In genomic region chrX:1478276-1479122, dm6 we compare ENCODE assay signal across 1 fruit fly cellular context.
TF ChIP-seq lines count a peak whose summit lies in the region.

TSS of gene rush (plus strand) at chrX:1478552.

TF ChIP-seq in whole organism, embryonic, 481 proteins besides CTCF, POLR2A, EP300 and RAD21 (continued from another document and continues in another):
- TF ChIP-seq dysf (GFP tag; IDR thresholded peaks at IDR 0.05; lab: Robert Waterston, UW) (0 out of 3 replicates have a peak, but pooled peaks have one; percentile 18), sim (GFP tag; IDR thresholded peaks at IDR 0.05; lab: Robert Waterston, UW) (no peak), ranshi (GFP tag; IDR thresholded peaks at IDR 0.05; lab: Robert Waterston, UW) (0 out of 2 replicates have a peak, but pooled peaks have one; percentile 24), B-H2 (GFP tag; optimal IDR thresholded peaks at IDR 0.05; lab: Kevin White, UChicago) (peak; percentile 2), CG33557 (GFP tag; optimal IDR thresholded peaks at IDR 0.05; lab: Kevin White, UChicago) (no peak), jing (GFP tag; optimal IDR thresholded peaks at IDR 0.05; lab: Kevin White, UChicago) (no peak), kah (GFP tag; optimal IDR thresholded peaks at IDR 0.05; lab: Kevin White, UChicago) (no peak), zfh2 (GFP tag; optimal IDR thresholded peaks at IDR 0.05; lab: Kevin White, UChicago) (peak; percentile 63), CG7928 (GFP tag; optimal IDR thresholded peaks at IDR 0.05; lab: Kevin White, UChicago) (no peak), insv (GFP tag; optimal IDR thresholded peaks at IDR 0.05; lab: Kevin White, UChicago) (no peak), CG17568 (GFP tag; optimal IDR thresholded peaks at IDR 0.05; lab: Kevin White, UChicago) (no peak), crc (GFP tag; optimal IDR thresholded peaks at IDR 0.05; lab: Kevin White, UChicago) (no peak), CG8388 (GFP tag; optimal IDR thresholded peaks at IDR 0.05; lab: Kevin White, UChicago) (no peak), crp (GFP tag; optimal IDR thresholded peaks at IDR 0.05; lab: Kevin White, UChicago) (no peak), CG10462 (GFP tag; optimal IDR thresholded peaks at IDR 0.05; lab: Kevin White, UChicago) (no peak), HLH54F (GFP tag; optimal IDR thresholded peaks at IDR 0.05; lab: Kevin White, UChicago) (peak; percentile 24), tx (GFP tag; optimal IDR thresholded peaks at IDR 0.05; lab: Kevin White, UChicago) (no peak), CG10147 (GFP tag; optimal IDR thresholded peaks at IDR 0.05; lab: Kevin White, UChicago) (no peak), Antp (GFP tag; optimal IDR thresholded peaks at IDR 0.05; lab: Kevin White, UChicago) (peak; percentile 40), CG7271 (tag; optimal IDR thresholded peaks at IDR 0.05; lab: Kevin White, UChicago) (no peak), Nf-YB (GFP tag; optimal IDR thresholded peaks at IDR 0.05; lab: Kevin White, UChicago) (no peak), CG10959 (GFP tag; IDR thresholded peaks at IDR 0.05; lab: Robert Waterston, UW) (no peak), HmgZ (tag; optimal IDR thresholded peaks at IDR 0.05; lab: Kevin White, UChicago) (peak; percentile 26), CG18262 (tag; optimal IDR thresholded peaks at IDR 0.05; lab: Kevin White, UChicago) (no peak), NK7.1 (GFP tag; optimal IDR thresholded peaks at IDR 0.05; lab: Kevin White, UChicago) (no peak), CG4404 (GFP tag; IDR thresholded peaks at IDR 0.05; lab: Robert Waterston, UW) (no peak; the same call in 1 of the 2 replicates), klu (GFP tag; IDR thresholded peaks at IDR 0.05; lab: Robert Waterston, UW) (no peak), Ravus (GFP tag; IDR thresholded peaks at IDR 0.05; lab: Robert Waterston, UW) (no peak), cg (GFP tag; optimal IDR thresholded peaks at IDR 0.05; lab: Kevin White, UChicago) (peak; percentile 88), luna (GFP tag; optimal IDR thresholded peaks at IDR 0.05; lab: Kevin White, UChicago) (no peak), CG43689 (GFP tag; IDR thresholded peaks at IDR 0.05; lab: Robert Waterston, UW) (no peak), chinmo (GFP tag; IDR thresholded peaks at IDR 0.05; lab: Robert Waterston, UW; ENCODE audit: partially characterized antibody) (no peak), Mrtf (GFP tag; IDR thresholded peaks at IDR 0.05; lab: Robert Waterston, UW) (no peak), CHES-1-like (GFP tag; optimal IDR thresholded peaks at IDR 0.05; lab: Kevin White, UChicago) (no peak), CG17802 (tag; optimal IDR thresholded peaks at IDR 0.05; lab: Kevin White, UChicago) (no peak), CG10654 (GFP tag; optimal IDR thresholded peaks at IDR 0.05; lab: Kevin White, UChicago) (no peak), chn (GFP tag; optimal IDR thresholded peaks at IDR 0.05; lab: Kevin White, UChicago) (no peak), CG17361 (GFP tag; IDR thresholded peaks at IDR 0.05; lab: Robert Waterston, UW) (0 out of 3 replicates have a peak, but pooled peaks have one; percentile 24), CG17328 (GFP tag; IDR thresholded peaks at IDR 0.05; lab: Robert Waterston, UW) (no peak), exex (tag; optimal IDR thresholded peaks at IDR 0.05; lab: Kevin White, UChicago) (no peak), CG3838 (GFP tag; optimal IDR thresholded peaks at IDR 0.05; lab: Kevin White, UChicago) (no peak), Hey (tag; optimal IDR thresholded peaks at IDR 0.05; lab: Kevin White, UChicago) (no peak), wek (GFP tag; optimal IDR thresholded peaks at IDR 0.05; lab: Kevin White, UChicago) (no peak), ab (GFP tag; optimal IDR thresholded peaks at IDR 0.05; lab: Kevin White, UChicago) (no peak), sisA (GFP tag; IDR thresholded peaks at IDR 0.05; lab: Robert Waterston, UW) (peak; percentile 14; the same call in 1 of the 2 replicates), trem (tag; optimal IDR thresholded peaks at IDR 0.05; lab: Kevin White, UChicago) (peak; percentile 5), pum (GFP tag; optimal IDR thresholded peaks at IDR 0.05; lab: Kevin White, UChicago) (peak; percentile 11), Med (GFP tag; lab: Kevin White, UChicago) (peak; percentile 92), CG10543 (GFP tag; optimal IDR thresholded peaks at IDR 0.05; lab: Kevin White, UChicago) (peak; percentile 26), en (GFP tag; optimal IDR thresholded peaks at IDR 0.05; lab: Kevin White, UChicago) (no peak), CG4282 (GFP tag; optimal IDR thresholded peaks at IDR 0.05; lab: Kevin White, UChicago) (no peak), CG12391 (tag; optimal IDR thresholded peaks at IDR 0.05; lab: Kevin White, UChicago) (peak; percentile 21), az2 (GFP tag; optimal IDR thresholded peaks at IDR 0.05; lab: Kevin White, UChicago) (no peak), Nf-YA (GFP tag; IDR thresholded peaks at IDR 0.05; lab: Robert Waterston, UW) (no peak), NC2α (GFP tag; optimal IDR thresholded peaks at IDR 0.05; lab: Kevin White, UChicago) (no peak), zf30C (GFP tag; optimal IDR thresholded peaks at IDR 0.05; lab: Kevin White, UChicago) (peak; percentile 95), CG6654 (GFP tag; optimal IDR thresholded peaks at IDR 0.05; lab: Kevin White, UChicago) (no peak), CG12942 (GFP tag; optimal IDR thresholded peaks at IDR 0.05; lab: Kevin White, UChicago) (peak; percentile 12), CG2712 (tag; optimal IDR thresholded peaks at IDR 0.05; lab: Kevin White, UChicago) (peak; percentile 9), BEAF-32 (GFP tag; optimal IDR thresholded peaks at IDR 0.05; lab: Kevin White, UChicago) (peak; percentile 53), bowl (GFP tag; IDR thresholded peaks at IDR 0.05; lab: Robert Waterston, UW) (no peak), fd96Cb (tag; optimal IDR thresholded peaks at IDR 0.05; lab: Kevin White, UChicago) (no peak), mirr (GFP tag; optimal IDR thresholded peaks at IDR 0.05; lab: Kevin White, UChicago) (no peak), CG14014 (GFP tag; IDR thresholded peaks at IDR 0.05; lab: Robert Waterston, UW) (peak; percentile 13; the same call in 1 of the 2 replicates), Hr78 (GFP tag; optimal IDR thresholded peaks at IDR 0.05; lab: Kevin White, UChicago) (no peak), unc-4 (GFP tag; IDR thresholded peaks at IDR 0.05; lab: Robert Waterston, UW; ENCODE audit: partially characterized antibody) (no peak), dm (GFP tag; optimal IDR thresholded peaks at IDR 0.05; lab: Kevin White, UChicago) (no peak), HHEX (GFP tag; optimal IDR thresholded peaks at IDR 0.05; lab: Kevin White, UChicago) (peak; percentile 22), CG14710 (tag; optimal IDR thresholded peaks at IDR 0.05; lab: Kevin White, UChicago) (peak; percentile 43), CG3163 (GFP tag; optimal IDR thresholded peaks at IDR 0.05; lab: Kevin White, UChicago) (peak; percentile 19), grau (tag; optimal IDR thresholded peaks at IDR 0.05; lab: Kevin White, UChicago) (peak; percentile 26), CG33213 (GFP tag; optimal IDR thresholded peaks at IDR 0.05; lab: Kevin White, UChicago) (peak; percentile 46), sens (GFP tag; lab: Kevin White, UChicago) (peak; percentile 59), tll (GFP tag; optimal IDR thresholded peaks at IDR 0.05; lab: Kevin White, UChicago) (no peak), nerfin-1 (tag; optimal IDR thresholded peaks at IDR 0.05; lab: Kevin White, UChicago) (no peak), Hand (GFP tag; optimal IDR thresholded peaks at IDR 0.05; lab: Kevin White, UChicago) (no peak), nerfin-2 (GFP tag; IDR thresholded peaks at IDR 0.05; lab: Robert Waterston, UW; ENCODE audit: partially characterized antibody) (0 out of 2 replicates have a peak, but pooled peaks have one; percentile 18), CG31224 (GFP tag; IDR thresholded peaks at IDR 0.05; lab: Robert Waterston, UW) (no peak), CG1233 (GFP tag; optimal IDR thresholded peaks at IDR 0.05; lab: Kevin White, UChicago) (no peak), Jarid2 (GFP tag; optimal IDR thresholded peaks at IDR 0.05; lab: Kevin White, UChicago) (no peak), slbo (GFP tag; IDR thresholded peaks at IDR 0.05; lab: Robert Waterston, UW) (peak; percentile 74), otp (GFP tag; IDR thresholded peaks at IDR 0.05; lab: Robert Waterston, UW) (no peak), crol (GFP tag; IDR thresholded peaks at IDR 0.05; lab: Robert Waterston, UW) (no peak), CG13287 (GFP tag; IDR thresholded peaks at IDR 0.05; lab: Robert Waterston, UW; ENCODE audit: partially characterized antibody) (peak; percentile 38; the same call in 1 of the 2 replicates), esg (GFP tag; conservative IDR thresholded peaks at IDR 0.05; lab: Robert Waterston, UW) (no peak), NfI (GFP tag; optimal IDR thresholded peaks at IDR 0.05; lab: Kevin White, UChicago) (peak; percentile 42), CG11695 (GFP tag; IDR thresholded peaks at IDR 0.05; lab: Robert Waterston, UW) (no peak), p53 (GFP tag; optimal IDR thresholded peaks at IDR 0.05; lab: Kevin White, UChicago) (peak; percentile 6), MTF-1 (GFP tag; optimal IDR thresholded peaks at IDR 0.05; lab: Kevin White, UChicago; ENCODE audit: borderline replicate concordance) (no peak), al (GFP tag; IDR thresholded peaks at IDR 0.05; lab: Robert Waterston, UW) (peak; percentile 41; the same call in 1 of the 2 replicates), CG1647 (GFP tag; optimal IDR thresholded peaks at IDR 0.05; lab: Kevin White, UChicago) (no peak), NFAT (GFP tag; IDR thresholded peaks at IDR 0.05; lab: Robert Waterston, UW) (peak; percentile 53; the same call in 1 of the 2 replicates), Deaf1 (tag; optimal IDR thresholded peaks at IDR 0.05; lab: Kevin White, UChicago) (peak; percentile 0), Ets65A (GFP tag; lab: Kevin White, UChicago) (no peak), pb (GFP tag; optimal IDR thresholded peaks at IDR 0.05; lab: Kevin White, UChicago) (no peak), ERR (GFP tag; optimal IDR thresholded peaks at IDR 0.05; lab: Kevin White, UChicago) (peak; percentile 29), CG32767 (GFP tag; IDR thresholded peaks at IDR 0.05; lab: Robert Waterston, UW) (no peak), Oli (tag; optimal IDR thresholded peaks at IDR 0.05; lab: Kevin White, UChicago) (no peak), kni (GFP tag; optimal IDR thresholded peaks at IDR 0.05; lab: Kevin White, UChicago) (peak; percentile 5), CG11696 (GFP tag; IDR thresholded peaks at IDR 0.05; lab: Robert Waterston, UW) (0 out of 2 replicates have a peak, but pooled peaks have one; percentile 15), usp (GFP tag; optimal IDR thresholded peaks at IDR 0.05; lab: Kevin White, UChicago) (no peak), CG10565 (GFP tag; optimal IDR thresholded peaks at IDR 0.05; lab: Kevin White, UChicago) (no peak), CG6272 (GFP tag; IDR thresholded peaks at IDR 0.05; lab: Robert Waterston, UW) (no peak), CG7372 (GFP tag; IDR thresholded peaks at IDR 0.05; lab: Robert Waterston, UW) (no peak), CG31365 (tag; optimal IDR thresholded peaks at IDR 0.05; lab: Kevin White, UChicago) (no peak), Ptx1 (GFP tag; IDR thresholded peaks at IDR 0.05; lab: Robert Waterston, UW) (peak; percentile 23; the same call in 1 of the 2 replicates), eve (GFP tag; optimal IDR thresholded peaks at IDR 0.05; lab: Kevin White, UChicago) (no peak), Lpt (GFP tag; optimal IDR thresholded peaks at IDR 0.05; lab: Kevin White, UChicago) (no peak), bbx (GFP tag; IDR thresholded peaks at IDR 0.05; lab: Robert Waterston, UW; ENCODE audit: partially characterized antibody) (no peak), Atf6 (GFP tag; IDR thresholded peaks at IDR 0.05; lab: Robert Waterston, UW) (no peak), sqz (GFP tag; optimal IDR thresholded peaks at IDR 0.05; lab: Kevin White, UChicago) (no peak), CG9727 (GFP tag; optimal IDR thresholded peaks at IDR 0.05; lab: Kevin White, UChicago) (peak; percentile 8), CG8089 (GFP tag; optimal IDR thresholded peaks at IDR 0.05; lab: Kevin White, UChicago) (no peak), Abd-B (GFP tag; optimal IDR thresholded peaks at IDR 0.05; lab: Kevin White, UChicago) (no peak), CG10274 (GFP tag; optimal IDR thresholded peaks at IDR 0.05; lab: Kevin White, UChicago) (no peak), ttk (GFP tag; IDR thresholded peaks at IDR 0.05; lab: Robert Waterston, UW) (no peak), CG14050 (GFP tag; IDR thresholded peaks at IDR 0.05; lab: Robert Waterston, UW) (0 out of 3 replicates have a peak, but pooled peaks have one; percentile 13), ind (GFP tag; optimal IDR thresholded peaks at IDR 0.05; lab: Kevin White, UChicago) (peak; percentile 25), so (GFP tag; IDR thresholded peaks at IDR 0.05; lab: Robert Waterston, UW) (no peak), ftz-f1 (GFP tag; optimal IDR thresholded peaks at IDR 0.05; lab: Kevin White, UChicago) (no peak), Sox102F (GFP tag; optimal IDR thresholded peaks at IDR 0.05; lab: Kevin White, UChicago) (no peak), Dll (GFP tag; IDR thresholded peaks at IDR 0.05; lab: Robert Waterston, UW; ENCODE audit: partially characterized antibody) (0 out of 4 replicates have a peak, but pooled peaks have one; percentile 35), CG1529 (GFP tag; optimal IDR thresholded peaks at IDR 0.05; lab: Kevin White, UChicago) (no peak), CG12769 (tag; optimal IDR thresholded peaks at IDR 0.05; lab: Kevin White, UChicago) (peak; percentile 12), Bdp1 (GFP tag; optimal IDR thresholded peaks at IDR 0.05; lab: Kevin White, UChicago) (no peak), CG2202 (tag; optimal IDR thresholded peaks at IDR 0.05; lab: Kevin White, UChicago) (no peak), CG13624 (GFP tag; optimal IDR thresholded peaks at IDR 0.05; lab: Kevin White, UChicago) (peak; percentile 3), H2.0 (GFP tag; IDR thresholded peaks at IDR 0.05; lab: Robert Waterston, UW) (peak; percentile 48; the same call in 1 of the 2 replicates), MESR4 (GFP tag; optimal IDR thresholded peaks at IDR 0.05; lab: Kevin White, UChicago) (peak; percentile 97), mam (GFP tag; optimal IDR thresholded peaks at IDR 0.05; lab: Kevin White, UChicago) (peak; percentile 56), Poxn (GFP tag; IDR thresholded peaks at IDR 0.05; lab: Robert Waterston, UW) (no peak), CG8281 (tag; optimal IDR thresholded peaks at IDR 0.05; lab: Kevin White, UChicago) (no peak), Mes4 (GFP tag; optimal IDR thresholded peaks at IDR 0.05; lab: Kevin White, UChicago) (no peak), CG2678 (tag; optimal IDR thresholded peaks at IDR 0.05; lab: Kevin White, UChicago) (peak; percentile 13), kay (GFP tag; optimal IDR thresholded peaks at IDR 0.05; lab: Kevin White, UChicago) (peak; percentile 83)
